Fruit fly (Drosophila melanogaster) whole organism, embryonic: Measurements from ENCODE around the gene CG32147.

ENCODE experiments used
- BtbVII ChIP-seq: fragments of 200-800 bp; sonication (Bioruptor generic); optimal IDR thresholded peaks from 3 replicates; lab custom pipeline; 2017; ENCODE audit warnings: missing biosample characterization, mild to moderate bottlenecking, missing genetic modification characterization
- CG11085 ChIP-seq: fragments of 200-800 bp; sonication (Bioruptor generic); IDR thresholded peaks from 2 replicates; pipeline ENCODE4 v1.3.6; 2022; ENCODE audit warnings: missing biosample characterization, missing genetic modification characterization
- CG11696 ChIP-seq: fragments of 200-800 bp; sonication (Bioruptor generic); IDR thresholded peaks from 2 replicates; pipeline ENCODE4 v1.3.6; 2022; ENCODE audit warnings: missing biosample characterization, missing genetic modification characterization
- CG12071 ChIP-seq: fragments of 200-800 bp; sonication (Bioruptor generic); optimal IDR thresholded peaks from 3 replicates; lab custom pipeline; 2018; ENCODE audit warnings: missing biosample characterization, mild to moderate bottlenecking, missing genetic modification characterization
- CG12104 ChIP-seq: fragments of 200-800 bp; sonication (Bioruptor generic); optimal IDR thresholded peaks from 3 replicates; lab custom pipeline; 2016; ENCODE audit warnings: missing biosample characterization, missing genetic modification characterization
- CG12744 ChIP-seq: fragments of 200-800 bp; sonication (Bioruptor generic); optimal IDR thresholded peaks from 2 replicates; lab custom pipeline; 2016; ENCODE audit warnings: missing biosample characterization, missing genetic modification characterization
- CG13894 ChIP-seq: fragments of 200-800 bp; sonication (Bioruptor generic); optimal IDR thresholded peaks from 3 replicates; lab custom pipeline; 2018; ENCODE audit warnings: missing biosample characterization, mild to moderate bottlenecking, missing genetic modification characterization, moderate library complexity
- CG15696 ChIP-seq: fragments of 200-800 bp; sonication (Bioruptor generic); optimal IDR thresholded peaks from 2 replicates; lab custom pipeline; 2019; ENCODE audit warnings: missing biosample characterization, mild to moderate bottlenecking, missing genetic modification characterization, moderate library complexity
- CG1647 ChIP-seq: fragments of 200-800 bp; sonication (Bioruptor generic); optimal IDR thresholded peaks from 3 replicates; lab custom pipeline; 2016; ENCODE audit warnings: missing biosample characterization, missing genetic modification characterization
- CG17568 ChIP-seq: fragments of 200-800 bp; sonication (Bioruptor generic); optimal IDR thresholded peaks from 2 replicates; lab custom pipeline; 2018; ENCODE audit warnings: missing biosample characterization, mild to moderate bottlenecking, missing genetic modification characterization, moderate library complexity
- CG2875 ChIP-seq: fragments of 200-800 bp; sonication (Bioruptor generic); optimal IDR thresholded peaks from 2 replicates; lab custom pipeline; 2017; ENCODE audit warnings: missing biosample characterization, mild to moderate bottlenecking, missing genetic modification characterization, missing genetic modification reagents
- CG30403 ChIP-seq: fragments of 200-800 bp; sonication (Bioruptor generic); optimal IDR thresholded peaks from 3 replicates; lab custom pipeline; 2016; ENCODE audit warnings: missing biosample characterization, missing genetic modification characterization
- CG3163 ChIP-seq: fragments of 200-800 bp; sonication (Bioruptor generic); optimal IDR thresholded peaks from 3 replicates; lab custom pipeline; 2016; ENCODE audit warnings: missing biosample characterization, missing genetic modification characterization
- CG34422 ChIP-seq: fragments of 200-800 bp; sonication (Bioruptor generic); IDR thresholded peaks from 3 replicates; pipeline ENCODE4 v1.3.6; 2022; ENCODE audit warnings: missing biosample characterization, missing genetic modification characterization
- CG6254 ChIP-seq: fragments of 200-800 bp; sonication (Bioruptor generic); optimal IDR thresholded peaks from 3 replicates; lab custom pipeline; 2017; ENCODE audit warnings: mild to moderate bottlenecking, missing biosample characterization, missing genetic modification reagents, missing genetic modification characterization
- CG7987 ChIP-seq: fragments of 200-800 bp; sonication (Bioruptor generic); optimal IDR thresholded peaks from 2 replicates; lab custom pipeline; 2018; ENCODE audit warnings: missing biosample characterization, mild to moderate bottlenecking, missing genetic modification characterization, moderate library complexity
- CG9817 ChIP-seq: fragments of 200-800 bp; sonication (Bioruptor generic); optimal IDR thresholded peaks from 2 replicates; lab custom pipeline; 2018; ENCODE audit warnings: missing biosample characterization, mild to moderate bottlenecking, missing genetic modification characterization, moderate library complexity
- D19A ChIP-seq: fragments of 200-800 bp; optimal IDR thresholded peaks from 3 replicates; lab custom pipeline; 2019; ENCODE audit warnings: missing biosample characterization, mild to moderate bottlenecking, missing genetic modification characterization, moderate library complexity
- Dek ChIP-seq: fragments of 200-800 bp; sonication (Bioruptor generic); optimal IDR thresholded peaks from 3 replicates; lab custom pipeline; 2019; ENCODE audit warnings: missing biosample characterization, mild to moderate bottlenecking, missing genetic modification characterization, moderate library complexity
- Ets97D ChIP-seq: fragments of 200-800 bp; sonication (Bioruptor generic); optimal IDR thresholded peaks from 3 replicates; lab custom pipeline; 2016; ENCODE audit warnings: missing biosample characterization, missing genetic modification characterization
- H2.0 ChIP-seq: fragments of 200-800 bp; sonication (Bioruptor generic); IDR thresholded peaks from 2 replicates; pipeline ENCODE4 v1.3.6; 2022; ENCODE audit warnings: missing biosample characterization, missing genetic modification characterization
- HLH3B ChIP-seq: fragments of 200-800 bp; sonication (Bioruptor generic); IDR thresholded peaks from 2 replicates; pipeline ENCODE4 v1.3.6; 2022; ENCODE audit warnings: missing biosample characterization, missing genetic modification characterization
- Jarid2 ChIP-seq: fragments of 200-800 bp; sonication (Bioruptor generic); optimal IDR thresholded peaks from 3 replicates; lab custom pipeline; 2017; ENCODE audit warnings: mild to moderate bottlenecking, missing biosample characterization, missing genetic modification reagents, missing genetic modification characterization
- Lpt ChIP-seq: fragments of >200 bp; optimal IDR thresholded peaks from 2 replicates; lab custom pipeline; 2018; ENCODE audit warnings: missing biosample characterization, missing genetic modification characterization
- MTF-1 ChIP-seq: fragments of 200-800 bp; sonication (Bioruptor generic); optimal IDR thresholded peaks from 2 replicates; lab custom pipeline; 2018; ENCODE audit warnings: missing biosample characterization, mild to moderate bottlenecking, missing genetic modification characterization, borderline replicate concordance
- Myb ChIP-seq: fragments of 200-800 bp; sonication (Bioruptor generic); optimal IDR thresholded peaks from 2 replicates; lab custom pipeline; 2016; ENCODE audit warnings: missing biosample characterization, missing genetic modification characterization
- Tbp ChIP-seq: fragments of >200 bp; optimal IDR thresholded peaks from 2 replicates; lab custom pipeline; 2018; ENCODE audit warnings: missing biosample characterization, missing genetic modification characterization
- Xbp1 ChIP-seq: fragments of 200-800 bp; sonication (Bioruptor generic); optimal IDR thresholded peaks from 3 replicates; lab custom pipeline; 2016; ENCODE audit warnings: missing biosample characterization, mild to moderate bottlenecking, missing genetic modification characterization
- ac ChIP-seq: fragments of 200-800 bp; sonication (Bioruptor generic); optimal IDR thresholded peaks from 3 replicates; lab custom pipeline; 2017; ENCODE audit warnings: missing biosample characterization, mild to moderate bottlenecking, missing genetic modification characterization
- bab2 ChIP-seq: fragments of 200-800 bp; sonication (Bioruptor generic); optimal IDR thresholded peaks from 2 replicates; lab custom pipeline; 2016; ENCODE audit warnings: missing biosample characterization, missing genetic modification characterization
- cg ChIP-seq: fragments of 200-800 bp; sonication (Bioruptor generic); optimal IDR thresholded peaks from 3 replicates; lab custom pipeline; 2019; ENCODE audit warnings: missing biosample characterization, mild to moderate bottlenecking, missing genetic modification characterization, moderate library complexity
- dimm ChIP-seq: fragments of 200-800 bp; sonication (Bioruptor generic); IDR thresholded peaks from 2 replicates; pipeline ENCODE4 v1.3.6; 2022; ENCODE audit warnings: missing biosample characterization, missing genetic modification characterization
- dm ChIP-seq: fragments of 200-800 bp; sonication (Bioruptor generic); optimal IDR thresholded peaks from 3 replicates; lab custom pipeline; 2016; ENCODE audit warnings: missing biosample characterization, missing genetic modification characterization
- gce ChIP-seq: fragments of 200-800 bp; sonication (Bioruptor generic); IDR thresholded peaks from 3 replicates; pipeline ENCODE4 v1.3.6; 2022; ENCODE audit warnings: missing biosample characterization, missing genetic modification characterization
- jing ChIP-seq: fragments of 200-800 bp; sonication (Bioruptor generic); optimal IDR thresholded peaks from 2 replicates; lab custom pipeline; 2018; ENCODE audit warnings: missing biosample characterization, mild to moderate bottlenecking, missing genetic modification characterization
- knrl ChIP-seq: fragments of 200-800 bp; sonication (Bioruptor generic); IDR thresholded peaks from 3 replicates; pipeline ENCODE4 v1.3.6; 2022; ENCODE audit warnings: missing biosample characterization, missing genetic modification characterization; ENCODE audit not compliant: partially characterized antibody
- lbe ChIP-seq: fragments of 200-800 bp; sonication (Bioruptor generic); optimal IDR thresholded peaks from 2 replicates; lab custom pipeline; 2016; ENCODE audit warnings: missing biosample characterization, mild to moderate bottlenecking, missing genetic modification characterization
- nerfin-2 ChIP-seq: fragments of 200-800 bp; sonication (Bioruptor generic); IDR thresholded peaks from 2 replicates; pipeline ENCODE4 v1.3.6; 2022; ENCODE audit warnings: missing biosample characterization, missing genetic modification characterization; ENCODE audit not compliant: partially characterized antibody
- otp ChIP-seq: fragments of 200-800 bp; sonication (Bioruptor generic); IDR thresholded peaks from 3 replicates; pipeline ENCODE4, ENCODE4 v1.3.6; 2022; ENCODE audit warnings: missing biosample characterization, missing genetic modification characterization
- pros ChIP-seq: fragments of 200-800 bp; sonication (Bioruptor generic); optimal IDR thresholded peaks from 3 replicates; lab custom pipeline; 2019; ENCODE audit warnings: missing biosample characterization, mild to moderate bottlenecking, missing genetic modification characterization, moderate library complexity
- ranshi ChIP-seq: fragments of 200-800 bp; sonication (Bioruptor generic); IDR thresholded peaks from 2 replicates; pipeline ENCODE4 v1.3.6; 2022; ENCODE audit warnings: missing biosample characterization, missing genetic modification characterization
- repo ChIP-seq: fragments of 200-800 bp; sonication (Bioruptor generic); optimal IDR thresholded peaks from 2 replicates; lab custom pipeline; 2016; ENCODE audit warnings: missing biosample characterization, missing genetic modification characterization
- sd ChIP-seq: fragments of 200-800 bp; sonication (Bioruptor generic); optimal IDR thresholded peaks from 3 replicates; lab custom pipeline; 2018; ENCODE audit warnings: missing biosample characterization, mild to moderate bottlenecking, missing genetic modification characterization, moderate library complexity
- seq ChIP-seq: fragments of 200-800 bp; sonication (Bioruptor generic); IDR thresholded peaks from 2 replicates; pipeline ENCODE4 v1.3.6; 2022; ENCODE audit warnings: missing biosample characterization, missing genetic modification characterization
- sim ChIP-seq: fragments of 200-800 bp; sonication (Bioruptor generic); IDR thresholded peaks from 2 replicates; pipeline ENCODE4 v1.3.6; 2022; ENCODE audit warnings: missing biosample characterization, missing genetic modification characterization
- slbo ChIP-seq: fragments of 200-800 bp; sonication (Bioruptor generic); IDR thresholded peaks from 2 replicates; pipeline ENCODE4 v1.3.6; 2022; ENCODE audit warnings: missing biosample characterization, missing genetic modification characterization
- tna ChIP-seq: fragments of 200-800 bp; sonication (Bioruptor generic); IDR thresholded peaks from 2 replicates; pipeline ENCODE4 v1.3.6; 2022; ENCODE audit warnings: missing biosample characterization, missing genetic modification characterization; ENCODE audit not compliant: partially characterized antibody
- zfh1 ChIP-seq: fragments of 200-800 bp; sonication (Bioruptor generic); IDR thresholded peaks from 3 replicates; pipeline ENCODE4 v1.3.6; 2022; ENCODE audit warnings: missing biosample characterization, missing genetic modification characterization

The CG32147 gene

DNA sequence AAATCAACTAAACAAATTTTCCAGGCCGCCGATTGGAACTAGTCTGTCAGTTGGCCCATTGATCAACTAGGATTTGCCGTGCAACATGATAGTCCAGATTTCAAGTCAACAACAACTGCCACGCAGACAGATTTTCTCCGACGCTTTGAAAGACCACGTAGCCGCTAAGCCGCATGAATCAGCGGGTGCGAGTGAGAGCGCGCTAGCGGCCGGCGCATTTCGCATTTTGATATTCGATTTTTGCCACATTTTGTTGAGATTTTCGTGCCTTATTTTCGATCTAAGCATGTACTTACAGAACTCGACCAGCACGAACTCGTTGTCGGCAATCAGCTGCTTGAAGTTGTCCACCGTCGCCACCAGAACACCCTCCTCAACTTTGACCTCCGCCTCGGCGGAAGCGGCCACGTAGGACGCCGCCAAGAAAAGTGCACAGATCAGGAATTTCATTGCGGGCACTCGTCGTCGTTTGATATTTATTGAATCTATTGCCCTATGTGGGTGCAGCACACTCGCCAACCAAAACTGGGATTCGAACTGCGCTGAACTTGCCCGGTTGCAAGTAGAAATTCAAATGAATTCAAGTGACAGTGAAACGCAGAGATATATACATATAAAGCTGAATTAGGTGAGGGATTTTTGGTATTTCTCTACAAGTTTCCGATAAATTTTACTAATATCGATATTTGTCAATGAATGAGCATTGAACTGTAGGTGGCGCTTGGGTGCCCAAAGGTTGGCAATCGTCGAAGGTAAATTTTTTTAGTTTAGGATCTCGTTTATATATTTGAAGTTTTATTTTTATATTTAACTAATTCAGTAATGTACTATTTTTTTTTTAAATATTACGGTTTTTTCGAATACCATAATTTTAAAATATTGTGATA, 1.6 kb downstream of the CG32147 start, which contains the start of gene Pdi (continued):
- TF ChIP-seq CG15696: peak; percentile 43
- peak; percentile 0 for TF ChIP-seq cg
- peak; percentile 42 for TF ChIP-seq Dek (tag; lab: Kevin White, UChicago)
- peak; percentile 26 for TF ChIP-seq CG17568 (GFP tag; lab: Kevin White, UChicago)
- peak; percentile 11 for TF ChIP-seq CG2875 (GFP tag; lab: Kevin White, UChicago)
- peak; percentile 33; the same call in 1 of the 2 replicates for TF ChIP-seq HLH3B (GFP tag; lab: Robert Waterston, UW)
- peak; percentile 72 for TF ChIP-seq sd (tag; lab: Kevin White, UChicago)
- peak; percentile 50 for TF ChIP-seq lbe (GFP tag; lab: Kevin White, UChicago)
- TF ChIP-seq repo (GFP tag; lab: Kevin White, UChicago): peak; percentile 2
- peak; percentile 73 for TF ChIP-seq Jarid2 (GFP tag; lab: Kevin White, UChicago)
- peak; percentile 30 for TF ChIP-seq Myb (GFP tag; lab: Kevin White, UChicago)
- TF ChIP-seq jing (GFP tag; lab: Kevin White, UChicago): no peak
- TF ChIP-seq CG9817 (tag; lab: Kevin White, UChicago): no peak
- peak; percentile 61 for TF ChIP-seq nerfin-2 (GFP tag; lab: Robert Waterston, UW)
- TF ChIP-seq CG12104 (GFP tag; lab: Kevin White, UChicago): no peak
- no peak for TF ChIP-seq CG3163 (GFP tag; lab: Kevin White, UChicago)
- 0 out of 2 replicates have a peak, but pooled peaks have one; percentile 45 for TF ChIP-seq ranshi (GFP tag; lab: Robert Waterston, UW)
- TF ChIP-seq H2.0: no peak
- TF ChIP-seq CG7987 (GFP tag; lab: Kevin White, UChicago): peak; percentile 49
- TF ChIP-seq tna (GFP tag; lab: Robert Waterston, UW): no peak; the same call in 1 of the 2 replicates
- TF ChIP-seq ac (GFP tag; lab: Kevin White, UChicago): peak; percentile 5
- peak; percentile 32; the same call in 1 of the 3 replicates for TF ChIP-seq zfh1 (GFP tag; lab: Robert Waterston, UW)
- TF ChIP-seq knrl: peak; percentile 79
- TF ChIP-seq otp (GFP tag; lab: Robert Waterston, UW): no peak
- no peak for TF ChIP-seq bab2 (GFP tag; lab: Kevin White, UChicago)
- no peak for TF ChIP-seq Lpt
- peak; percentile 21 for TF ChIP-seq CG30403 (GFP tag; lab: Kevin White, UChicago)
- peak; percentile 65 for TF ChIP-seq Ets97D (GFP tag; lab: Kevin White, UChicago)
- no peak for TF ChIP-seq CG12744 (GFP tag; lab: Kevin White, UChicago)
- no peak for TF ChIP-seq Tbp
- TF ChIP-seq CG12071: no peak
- TF ChIP-seq BtbVII (GFP tag; lab: Kevin White, UChicago): no peak
- no peak for TF ChIP-seq CG11085 (GFP tag; lab: Robert Waterston, UW)
- peak; percentile 1 for TF ChIP-seq MTF-1 (GFP tag; lab: Kevin White, UChicago)
- 0 out of 3 replicates have a peak, but pooled peaks have one; percentile 1 for TF ChIP-seq gce (GFP tag; lab: Robert Waterston, UW)
- no peak for TF ChIP-seq sim (GFP tag; lab: Robert Waterston, UW)
- TF ChIP-seq pros (GFP tag; lab: Kevin White, UChicago): no peak
- TF ChIP-seq dimm (GFP tag; lab: Robert Waterston, UW): no peak
- TF ChIP-seq CG1647: peak; percentile 14
- TF ChIP-seq Xbp1 (GFP tag; lab: Kevin White, UChicago): peak; percentile 84
- no peak for TF ChIP-seq slbo
- TF ChIP-seq dm (GFP tag; lab: Kevin White, UChicago): peak; percentile 33
- TF ChIP-seq CG34422 (GFP tag; lab: Robert Waterston, UW): peak; percentile 78; the same call in 1 of the 3 replicates
- peak; percentile 60 for TF ChIP-seq CG13894
- TF ChIP-seq CG6254 (GFP tag; lab: Kevin White, UChicago): no peak
- peak; percentile 43; the same call in 1 of the 2 replicates for TF ChIP-seq seq (GFP tag; lab: Robert Waterston, UW)
- no peak for TF ChIP-seq CG11696 (GFP tag; lab: Robert Waterston, UW)
- peak; percentile 45 for TF ChIP-seq D19A (tag; lab: Kevin White, UChicago)
